Worm (Caenorhabditis elegans) whole organism, late embryonic: Measurements from ENCODE around the gene M04B2.7.

ENCODE experiments used
- ceh-6 ChIP-seq: fragments of 200-800 bp; sonication (Bioruptor generic); optimal IDR thresholded peaks from 2 replicates; lab custom pipeline; 2018; ENCODE audit warnings: mild to moderate bottlenecking, missing genetic modification characterization, missing compliant biosample characterization
- elt-4 ChIP-seq: sonication (generic microtip); optimal IDR thresholded peaks from 2 replicates; lab custom pipeline; 2016; ENCODE audit warnings: missing genetic modification characterization, missing compliant biosample characterization
- fkh-10 ChIP-seq: fragments of 150-350 bp; optimal IDR thresholded peaks from 2 replicates; lab custom pipeline; 2014; ENCODE audit warnings: missing biosample characterization, missing genetic modification reagents, missing genetic modification characterization
- hlh-6 ChIP-seq: sonication (generic microtip); optimal IDR thresholded peaks from 2 replicates; lab custom pipeline; 2016; ENCODE audit warnings: missing genotype, missing genetic modification characterization, missing compliant biosample characterization
- pag-3 ChIP-seq: sonication (generic microtip); optimal IDR thresholded peaks from 2 replicates; lab custom pipeline; 2016; ENCODE audit warnings: missing compliant biosample characterization, missing genetic modification characterization, borderline replicate concordance
- unc-86 ChIP-seq: sonication (generic microtip); optimal IDR thresholded peaks from 2 replicates; lab custom pipeline; 2016; ENCODE audit warnings: missing genetic modification characterization, missing compliant biosample characterization

- TF ChIP-seq unc-86 (no peak), ceh-6 (GFP tag; lab: Kevin White, UChicago) (no peak), hlh-6 (tag; lab: Kevin White, UChicago) (no peak), elt-4 (tag; lab: Kevin White, UChicago) (no peak), pag-3 (tag; lab: Kevin White, UChicago) (no peak), fkh-10 (GFP tag; lab: Kevin White, UChicago) (no peak)
These were observed 20.8 kb downstream of the M04B2.7 start, which contains the start of gene M04B2.2 for ce11 chrIV:11527752-11528151.
